Fruit fly (Drosophila melanogaster): ENCODE data around the gene Tango10.

Gene Tango10

DNA sequence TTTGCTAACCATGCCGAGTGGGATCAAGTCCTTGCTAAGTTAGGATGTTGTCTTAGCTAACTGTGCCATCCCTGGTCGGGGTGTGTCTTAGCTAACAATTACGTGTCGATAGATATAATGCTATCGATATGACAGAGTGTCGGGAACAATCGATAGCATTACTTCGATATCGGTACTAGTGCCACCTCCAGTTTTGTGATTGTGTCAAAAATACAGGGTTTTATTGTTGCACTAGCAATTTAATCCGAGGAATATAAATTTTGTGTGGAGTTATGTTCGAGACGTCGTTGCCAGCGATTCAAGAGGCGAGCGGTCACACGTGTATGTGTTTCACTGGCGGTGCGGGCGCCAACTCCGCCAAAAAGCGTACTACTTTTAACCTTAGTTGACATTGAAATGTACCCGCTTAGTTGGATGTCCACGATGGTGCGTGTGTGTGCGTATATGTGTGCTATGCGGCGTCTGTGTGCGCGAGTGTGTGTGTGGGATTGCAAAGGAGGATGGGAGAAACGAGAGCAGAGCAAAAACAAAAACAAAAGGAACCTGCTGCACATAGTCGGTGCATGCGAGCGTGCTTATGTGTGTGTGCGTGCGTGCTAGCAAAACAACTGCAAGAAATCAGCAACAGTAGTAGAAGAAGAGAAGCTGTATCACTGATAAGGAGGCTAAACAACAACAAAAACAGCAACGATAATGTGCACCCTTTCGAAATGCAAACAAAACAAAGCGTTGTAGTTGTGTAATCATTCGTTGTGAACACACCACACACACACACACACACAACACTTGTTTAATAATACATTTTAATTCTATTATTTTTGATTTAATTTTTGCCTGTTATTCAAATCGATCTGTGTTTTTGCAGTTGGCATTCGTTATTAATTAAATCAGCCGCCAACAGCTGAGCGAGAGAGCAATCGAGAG lies 24.8 kb upstream of the Tango10 start, which contains the start of gene PhKgamma (continued):
- TF ChIP-seq CG14965 (GFP tag; optimal IDR thresholded peaks at IDR 0.05; ENCODE audit: borderline replicate concordance) (no peak), Dll (GFP tag; IDR thresholded peaks at IDR 0.05; ENCODE audit: partially characterized antibody) (peak; percentile 91), Rfx (GFP tag; IDR thresholded peaks at IDR 0.05) (peak; percentile 52), CG2120 (GFP tag; optimal IDR thresholded peaks at IDR 0.05) (peak; percentile 46), CG3281 (GFP tag; optimal IDR thresholded peaks at IDR 0.05) (peak; percentile 4), slou (GFP tag; optimal IDR thresholded peaks at IDR 0.05) (peak; percentile 15), vvl (GFP tag; IDR thresholded peaks at IDR 0.05) (peak; percentile 48), kni (GFP tag; optimal IDR thresholded peaks at IDR 0.05) (peak; percentile 77), CG34376 (GFP tag; optimal IDR thresholded peaks at IDR 0.05) (peak; percentile 60), ftz-f1 (GFP tag; optimal IDR thresholded peaks at IDR 0.05) (peak; percentile 87), CG7357 (GFP tag; IDR thresholded peaks at IDR 0.05) (no peak), Trl (optimal IDR thresholded peaks at IDR 0.05) (no peak), Trl (GFP tag; optimal IDR thresholded peaks at IDR 0.05) (peak; percentile 11), HmgD (GFP tag; optimal IDR thresholded peaks at IDR 0.05) (peak; percentile 80), CG17802 (tag; optimal IDR thresholded peaks at IDR 0.05) (no peak), CG5953 (GFP tag; IDR thresholded peaks at IDR 0.05) (no peak), CG32772 (GFP tag; IDR thresholded peaks at IDR 0.05) (no peak), CG10543 (GFP tag; optimal IDR thresholded peaks at IDR 0.05) (peak; percentile 36), CG16863 (GFP tag; optimal IDR thresholded peaks at IDR 0.05) (no peak), Dbx (GFP tag; IDR thresholded peaks at IDR 0.05) (peak; percentile 36; the same call in 1 of the 3 replicates), CG33557 (GFP tag; optimal IDR thresholded peaks at IDR 0.05) (no peak), CG7963 (GFP tag; IDR thresholded peaks at IDR 0.05; ENCODE audit: partially characterized antibody) (peak; percentile 92), sug (tag; optimal IDR thresholded peaks at IDR 0.05) (peak; percentile 50), CrebB (tag; optimal IDR thresholded peaks at IDR 0.05) (peak; percentile 16), CG8478 (optimal IDR thresholded peaks at IDR 0.05) (peak; percentile 59), mam (GFP tag; optimal IDR thresholded peaks at IDR 0.05) (peak; percentile 43), MBD-R2 (GFP tag; IDR thresholded peaks at IDR 0.05) (no peak; the same call in none of the 2 replicates), CG3163 (GFP tag; optimal IDR thresholded peaks at IDR 0.05) (peak; percentile 1), pho (GFP tag; optimal IDR thresholded peaks at IDR 0.05) (peak; percentile 56), CG12391 (tag; optimal IDR thresholded peaks at IDR 0.05) (peak; percentile 46), CG13287 (GFP tag; IDR thresholded peaks at IDR 0.05; ENCODE audit: partially characterized antibody) (peak; percentile 93), mld (GFP tag; IDR thresholded peaks at IDR 0.05; ENCODE audit: partially characterized antibody) (peak; percentile 83), CG8290 (GFP tag; optimal IDR thresholded peaks at IDR 0.05) (peak; percentile 64), CG8290 (tag; optimal IDR thresholded peaks at IDR 0.05) (peak in 1 of 2 experiments; percentile 95), CHES-1-like (GFP tag; optimal IDR thresholded peaks at IDR 0.05) (peak; percentile 56), HmgZ (tag; optimal IDR thresholded peaks at IDR 0.05) (peak; percentile 78), CG17385 (GFP tag; optimal IDR thresholded peaks at IDR 0.05) (peak; percentile 74), CG2129 (GFP tag; IDR thresholded peaks at IDR 0.05; ENCODE audit: partially characterized antibody) (peak; percentile 80), chinmo (GFP tag; IDR thresholded peaks at IDR 0.05; ENCODE audit: partially characterized antibody) (peak; percentile 94), CG9817 (tag; optimal IDR thresholded peaks at IDR 0.05) (peak; percentile 30), amos (GFP tag; IDR thresholded peaks at IDR 0.05; ENCODE audit: partially characterized antibody) (peak; percentile 97), CG18599 (GFP tag; optimal IDR thresholded peaks at IDR 0.05) (peak; percentile 53), zen2 (GFP tag; IDR thresholded peaks at IDR 0.05; ENCODE audit: partially characterized antibody) (peak; percentile 87), nmo (GFP tag; optimal IDR thresholded peaks at IDR 0.05) (peak; percentile 53), sim (GFP tag; IDR thresholded peaks at IDR 0.05) (no peak), CG6654 (GFP tag; optimal IDR thresholded peaks at IDR 0.05) (no peak), pzg (GFP tag; optimal IDR thresholded peaks at IDR 0.05) (peak; percentile 99), CG11560 (tag; IDR thresholded peaks at IDR 0.05) (peak; percentile 74; the same call in 2 of the 3 replicates)
